Worm (Caenorhabditis elegans) whole organism, young adult: ENCODE data around the gene irld-4.

Experiments
- B0035.1 ChIP-seq: sonication (generic microtip); optimal IDR thresholded peaks from 2 replicates; lab custom pipeline; 2016; ENCODE audit warnings: missing genetic modification characterization, mild to moderate bottlenecking, missing compliant biosample characterization, missing genotype, missing genetic modification reagents
- F10E7.11 ChIP-seq: sonication (generic microtip); optimal IDR thresholded peaks from 2 replicates; lab custom pipeline; 2017; ENCODE audit warnings: mild to moderate bottlenecking, missing genetic modification characterization, moderate library complexity, missing compliant biosample characterization
- F49E8.2 ChIP-seq: sonication (generic microtip); optimal IDR thresholded peaks from 3 replicates; lab custom pipeline; 2017; ENCODE audit warnings: missing genetic modification characterization, mild to moderate bottlenecking, missing compliant biosample characterization, antibody characterized with exemption, moderate library complexity; ENCODE audit not compliant: insufficient read depth
- Y53F4B.3 ChIP-seq: fragments of 200-800 bp; sonication (Bioruptor generic); IDR thresholded peaks from 2 replicates; pipeline ENCODE4 v1.3.6; 2022; ENCODE audit warnings: missing genetic modification reagents, missing genetic modification characterization, missing compliant biosample characterization
- Y53G8AR.9 ChIP-seq: fragments of 200-800 bp; sonication (Bioruptor generic); conservative IDR thresholded peaks from 2 replicates; pipeline ENCODE4 v1.3.6; 2022; ENCODE audit warnings: missing genetic modification reagents, missing genetic modification characterization, missing compliant biosample characterization
- Y67H2A.10 ChIP-seq: fragments of 200-800 bp; sonication (Bioruptor generic); conservative IDR thresholded peaks from 2 replicates; pipeline ENCODE4 v1.3.6; 2022; ENCODE audit warnings: missing genetic modification reagents, missing genetic modification characterization, missing compliant biosample characterization
- Y79H2A.3 ChIP-seq: fragments of 200-800 bp; sonication (Bioruptor generic); conservative IDR thresholded peaks from 2 replicates; pipeline ENCODE4 v1.3.6; 2022; ENCODE audit warnings: missing genetic modification reagents, missing genetic modification characterization, missing compliant biosample characterization
- ZK185.1 ChIP-seq: sonication (generic microtip); optimal IDR thresholded peaks from 2 replicates; lab custom pipeline; 2016; ENCODE audit warnings: mild to moderate bottlenecking, missing genetic modification characterization, missing compliant biosample characterization; ENCODE audit not compliant: poor library complexity, severe bottlenecking
- akir-1 ChIP-seq: fragments of 200-800 bp; sonication (Bioruptor generic); optimal IDR thresholded peaks from 2 replicates; lab custom pipeline; 2018; ENCODE audit warnings: mild to moderate bottlenecking, missing genetic modification characterization, moderate library complexity, missing compliant biosample characterization
- attf-5 ChIP-seq: fragments of 200-800 bp; sonication (Bioruptor generic); optimal IDR thresholded peaks from 2 replicates; lab custom pipeline; 2018; ENCODE audit warnings: mild to moderate bottlenecking, missing genetic modification characterization, missing compliant biosample characterization
- cebp-1 ChIP-seq, 2 experiments: fragments of 200-800 bp in 1 of 2; sonication (Bioruptor generic) in 1 of 2; sonication (generic microtip) in 1 of 2; IDR thresholded peaks in 1 of 2; optimal IDR thresholded peaks in 1 of 2; 2 replicates each; pipeline versions ENCODE4 v1.3.6 to Lab custom; 2017 to 2022; ENCODE audit warnings: missing compliant biosample characterization in 2 of 2, missing genetic modification characterization in 2 of 2, mild to moderate bottlenecking in 1 of 2, missing genetic modification reagents in 1 of 2, moderate library complexity in 1 of 2
- cebp-2 ChIP-seq: fragments of 200-800 bp; sonication (Bioruptor generic); IDR thresholded peaks from 2 replicates; pipeline ENCODE4 v1.3.6; 2022; ENCODE audit warnings: missing genetic modification characterization, missing compliant biosample characterization
- ceh-79 ChIP-seq: sonication (generic microtip); optimal IDR thresholded peaks from 2 replicates; lab custom pipeline; 2017; ENCODE audit warnings: mild to moderate bottlenecking, missing genetic modification characterization, missing compliant biosample characterization
- dox-1 ChIP-seq: fragments of 200-800 bp; sonication (Bioruptor generic); IDR thresholded peaks from 2 replicates; pipeline ENCODE4 v1.3.6; 2022; ENCODE audit warnings: missing genetic modification reagents, missing genetic modification characterization, missing compliant biosample characterization
- efl-1 ChIP-seq: fragments of 150-350 bp; optimal IDR thresholded peaks from 2 replicates; lab custom pipeline; 2014; ENCODE audit warnings: missing biosample characterization, missing genetic modification reagents, missing genetic modification characterization
- egrh-3 ChIP-seq: fragments of 200-800 bp; sonication (Bioruptor generic); IDR thresholded peaks from 2 replicates; pipeline ENCODE4 v1.3.6; 2022; ENCODE audit warnings: missing genetic modification reagents, missing genetic modification characterization, missing compliant biosample characterization
- gei-17 ChIP-seq: fragments of 200-800 bp; sonication (Bioruptor generic); optimal IDR thresholded peaks from 2 replicates; lab custom pipeline; 2018; ENCODE audit warnings: mild to moderate bottlenecking, missing genetic modification characterization, missing compliant biosample characterization
- hsf-1 ChIP-seq: fragments of 200-800 bp; sonication (Bioruptor generic); IDR thresholded peaks from 2 replicates; pipeline ENCODE4 v1.3.6; 2022; ENCODE audit warnings: missing genetic modification reagents, missing genetic modification characterization, missing compliant biosample characterization
- lin-26 ChIP-seq: fragments of 200-800 bp; sonication (Bioruptor generic); IDR thresholded peaks from 2 replicates; pipeline ENCODE4 v1.3.6; 2022; ENCODE audit warnings: missing genetic modification reagents, missing genetic modification characterization, missing compliant biosample characterization
- lin-35 ChIP-seq, 3 experiments: fragments of 150-350 bp in 2 of 3; sonication (generic microtip) in 1 of 3; optimal IDR thresholded peaks; 2 replicates each; lab custom pipeline; 2014 to 2018; ENCODE audit warnings: missing biosample characterization in 3 of 3, missing genetic modification characterization in 3 of 3, missing genetic modification reagents in 3 of 3
- lin-40 ChIP-seq: sonication (generic microtip); optimal IDR thresholded peaks from 2 replicates; lab custom pipeline; 2016; ENCODE audit warnings: missing genetic modification characterization, mild to moderate bottlenecking, missing compliant biosample characterization, missing genotype, missing genetic modification reagents
- madf-3 ChIP-seq: fragments of 200-800 bp; sonication (Bioruptor generic); IDR thresholded peaks from 2 replicates; pipeline ENCODE4 v1.3.6; 2022; ENCODE audit warnings: missing genetic modification reagents, missing genetic modification characterization, missing compliant biosample characterization
- mes-4 ChIP-seq: sonication (generic microtip); optimal IDR thresholded peaks from 2 replicates; lab custom pipeline; 2016; ENCODE audit warnings: missing genotype, missing genetic modification characterization, missing compliant biosample characterization
- nhr-120 ChIP-seq: fragments of 200-800 bp; sonication (Bioruptor generic); IDR thresholded peaks from 2 replicates; pipeline ENCODE4 v1.3.6; 2022; ENCODE audit warnings: missing genetic modification characterization, missing compliant biosample characterization
- nhr-80 ChIP-seq: sonication (generic microtip); optimal IDR thresholded peaks from 2 replicates; lab custom pipeline; 2016; ENCODE audit warnings: missing genetic modification characterization, missing compliant biosample characterization
- nhr-90 ChIP-seq: sonication (generic microtip); optimal IDR thresholded peaks from 2 replicates; lab custom pipeline; 2016; ENCODE audit warnings: missing genotype, mild to moderate bottlenecking, missing genetic modification characterization, missing compliant biosample characterization
- pha-4 ChIP-seq: fragments of 150-350 bp; sonication (generic microtip); optimal IDR thresholded peaks from 2 replicates; lab custom pipeline; 2014; ENCODE audit warnings: missing biosample characterization, missing genetic modification reagents, missing genetic modification characterization
- rcor-1 ChIP-seq: fragments of 200-800 bp; sonication (Bioruptor generic); IDR thresholded peaks from 2 replicates; pipeline ENCODE4 v1.3.6; 2022; ENCODE audit warnings: missing genetic modification reagents, missing genetic modification characterization, missing compliant biosample characterization
- rec-8 ChIP-seq, 2 experiments: sonication (generic microtip); optimal IDR thresholded peaks; 2 replicates each; lab custom pipeline; 2016; ENCODE audit warnings: mild to moderate bottlenecking in 2 of 2, missing genetic modification characterization in 2 of 2, missing genetic modification reagents in 2 of 2, missing genotype in 2 of 2, missing biosample characterization in 1 of 2, missing compliant biosample characterization in 1 of 2, moderate library complexity in 1 of 2
- sea-2 ChIP-seq: fragments of 200-800 bp; sonication (Bioruptor generic); IDR thresholded peaks from 2 replicates; pipeline ENCODE4 v1.3.6; 2022; ENCODE audit warnings: missing genetic modification characterization, missing compliant biosample characterization
- snpc-1.1 ChIP-seq: sonication (generic microtip); optimal IDR thresholded peaks from 2 replicates; lab custom pipeline; 2017; ENCODE audit warnings: missing genetic modification characterization, mild to moderate bottlenecking, missing compliant biosample characterization, antibody characterized with exemption, moderate library complexity, missing genotype, missing genetic modification reagents; ENCODE audit not compliant: insufficient read depth
- snpc-1.3 ChIP-seq: sonication (generic microtip); optimal IDR thresholded peaks from 2 replicates; lab custom pipeline; 2017; ENCODE audit warnings: missing genetic modification characterization, mild to moderate bottlenecking, missing compliant biosample characterization, antibody characterized with exemption, moderate library complexity, missing genotype, missing genetic modification reagents; ENCODE audit not compliant: insufficient read depth
- snpc-4 ChIP-seq, 5 experiments: fragments of 150-350 bp in 1 of 5; sonication (generic microtip) in 4 of 5; optimal IDR thresholded peaks; 2 replicates each; lab custom pipeline; 2014 to 2018; ENCODE audit warnings: missing genetic modification characterization in 5 of 5, missing biosample characterization in 3 of 5, antibody characterized with exemption in 2 of 5, mild to moderate bottlenecking in 2 of 5, missing compliant biosample characterization in 2 of 5, missing genotype in 2 of 5, moderate library complexity in 2 of 5, missing genetic modification reagents in 1 of 5
- tbp1 ChIP-seq: fragments of 200-800 bp; sonication (Bioruptor generic); optimal IDR thresholded peaks from 2 replicates; lab custom pipeline; 2018; ENCODE audit warnings: mild to moderate bottlenecking, missing genetic modification characterization, missing compliant biosample characterization
- tbx-9 ChIP-seq: sonication (generic microtip); optimal IDR thresholded peaks from 2 replicates; lab custom pipeline; 2016; ENCODE audit warnings: borderline replicate concordance, missing genetic modification characterization, inconsistent platforms, missing compliant biosample characterization
- tlf-1 ChIP-seq: fragments of 200-800 bp; sonication (Bioruptor generic); optimal IDR thresholded peaks from 2 replicates; lab custom pipeline; 2018; ENCODE audit warnings: mild to moderate bottlenecking, missing genetic modification characterization, missing compliant biosample characterization
- unc-130 ChIP-seq: sonication (generic microtip); optimal IDR thresholded peaks from 2 replicates; lab custom pipeline; 2016; ENCODE audit warnings: missing genetic modification reagents, missing genetic modification characterization, missing compliant biosample characterization
- ztf-18 ChIP-seq: sonication (generic microtip); optimal IDR thresholded peaks from 2 replicates; lab custom pipeline; 2016; ENCODE audit warnings: missing genotype, mild to moderate bottlenecking, missing genetic modification characterization, missing compliant biosample characterization
- ztf-22 ChIP-seq: fragments of 200-800 bp; sonication (Bioruptor generic); optimal IDR thresholded peaks from 2 replicates; lab custom pipeline; 2018; ENCODE audit warnings: mild to moderate bottlenecking, missing genetic modification characterization, moderate library complexity, missing compliant biosample characterization
- ztf-25 ChIP-seq: fragments of 200-800 bp; sonication (Bioruptor generic); IDR thresholded peaks from 2 replicates; pipeline ENCODE4 v1.3.6; 2022; ENCODE audit warnings: missing genetic modification reagents, missing genetic modification characterization, missing compliant biosample characterization
- ztf-3 ChIP-seq: fragments of 200-800 bp; sonication (Bioruptor generic); optimal IDR thresholded peaks from 2 replicates; lab custom pipeline; 2018; ENCODE audit warnings: mild to moderate bottlenecking, missing genetic modification characterization, missing compliant biosample characterization

irld-4 gene

DNA sequence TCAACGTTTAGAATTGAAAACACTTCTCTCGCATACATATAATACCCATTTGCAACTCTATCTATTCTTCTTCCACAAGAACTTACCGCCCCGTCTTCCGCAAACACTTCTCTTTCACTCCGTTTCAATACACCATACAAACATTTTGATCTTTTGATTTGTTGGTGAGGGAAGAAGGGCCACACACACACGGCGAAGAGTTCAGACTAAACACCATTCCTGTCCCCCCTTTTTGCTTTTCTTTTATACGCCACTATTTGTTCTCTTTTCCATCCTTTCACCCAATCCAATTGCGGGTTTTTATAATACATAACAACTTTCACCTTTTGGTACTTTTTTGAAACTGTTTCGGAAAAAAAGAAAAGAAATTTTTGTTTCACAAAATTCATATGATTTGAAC is 27.8 kb upstream of the irld-4 start:
- TF ChIP-seq Y53G8AR.9 (GFP tag; lab: Robert Waterston, UW) (no peak), unc-130 (GFP tag; lab: Kevin White, UChicago) (no peak), gei-17 (no peak), tbx-9 (tag; lab: Kevin White, UChicago) (no peak), ztf-3 (GFP tag; lab: Kevin White, UChicago) (no peak), Y53F4B.3 (GFP tag; lab: Robert Waterston, UW) (no peak), nhr-90 (tag; lab: Kevin White, UChicago) (no peak), ztf-22 (GFP tag; lab: Kevin White, UChicago) (no peak), lin-40 (tag; lab: Kevin White, UChicago) (no peak), pha-4 (tag; lab: Kevin White, UChicago) (no peak), tbp1 (GFP tag; lab: Kevin White, UChicago) (no peak), ZK185.1 (tag; lab: Kevin White, UChicago) (no peak), ztf-18 (tag; lab: Kevin White, UChicago) (no peak), ceh-79 (tag; lab: Kevin White, UChicago) (no peak)
- TF ChIP-seq, all 124 proteins: peak for 0

- TF ChIP-seq F10E7.11 (no peak), ztf-25 (GFP tag; lab: Robert Waterston, UW) (no peak), lin-35 (GFP tag; optimal IDR thresholded peaks at IDR 0.05; lab: Kevin White, UChicago) (no peak), akir-1 (no peak), Y53F4B.3 (GFP tag; lab: Robert Waterston, UW) (no peak), madf-3 (GFP tag; lab: Robert Waterston, UW) (no peak), nhr-90 (tag; lab: Kevin White, UChicago) (no peak), snpc-1.1 (tag; lab: Kevin White, UChicago) (no peak)
- TF ChIP-seq, all 124 proteins: peak for 0
Observed at ce11 chrIV:14606469-14606868, 26.4 kb upstream of the irld-4 start.

ce11 chrIV:14608605-14609004 is 24.3 kb upstream of the irld-4 start:
- TF ChIP-seq snpc-4 (GFP tag; optimal IDR thresholded peaks at IDR 0.05; lab: Kevin White, UChicago): no peak
- TF ChIP-seq snpc-4 (tag; optimal IDR thresholded peaks at IDR 0.05; lab: Kevin White, UChicago): peak in 1 of 4 experiments; percentile 55
- TF ChIP-seq cebp-2 (GFP tag; lab: Robert Waterston, UW): no peak
- no peak for TF ChIP-seq attf-5
- no peak for TF ChIP-seq Y53G8AR.9 (GFP tag; lab: Robert Waterston, UW)
- TF ChIP-seq dox-1 (GFP tag; lab: Robert Waterston, UW): no peak
- no peak for TF ChIP-seq rec-8 (tag; optimal IDR thresholded peaks at IDR 0.05; lab: Kevin White, UChicago)
- no peak for TF ChIP-seq tlf-1

DNA sequence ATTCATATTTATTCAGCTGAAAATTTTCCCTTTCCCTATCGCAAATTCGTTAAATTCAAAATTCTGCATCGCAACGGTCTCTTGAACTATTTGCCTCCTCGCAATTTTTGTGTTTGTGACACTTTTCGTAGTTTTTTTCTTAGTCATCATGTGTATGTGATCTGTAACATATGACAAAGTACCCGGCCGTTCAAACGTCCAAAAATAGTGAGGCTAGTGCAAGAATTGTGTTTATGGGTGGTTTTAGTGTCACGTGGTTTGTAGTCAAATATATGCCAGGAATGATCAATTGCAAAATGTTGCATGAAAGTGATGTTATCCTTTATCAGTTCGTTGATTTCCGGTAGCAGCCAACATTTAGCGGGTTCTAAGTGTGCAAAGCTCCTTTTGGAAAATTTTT is 23.1 kb upstream of the irld-4 start:
- TF ChIP-seq F49E8.2: no peak
- TF ChIP-seq pha-4 (tag; lab: Kevin White, UChicago): peak; percentile 49
- TF ChIP-seq snpc-1.3 (tag; lab: Kevin White, UChicago): no peak
- peak; percentile 27; the same call in 1 of the 2 replicates for TF ChIP-seq lin-26 (GFP tag; lab: Robert Waterston, UW)
- no peak for TF ChIP-seq hsf-1 (GFP tag; lab: Robert Waterston, UW)
- peak; percentile 59 for TF ChIP-seq nhr-80
- TF ChIP-seq cebp-1 (GFP tag; IDR thresholded peaks at IDR 0.05; lab: Robert Waterston, UW): no peak
- TF ChIP-seq cebp-1 (tag; optimal IDR thresholded peaks at IDR 0.05; lab: Kevin White, UChicago): peak; percentile 50
- TF ChIP-seq Y67H2A.10: no peak
- no peak for TF ChIP-seq efl-1 (GFP tag; lab: Kevin White, UChicago)
- TF ChIP-seq B0035.1: no peak
- TF ChIP-seq ZK185.1 (tag; lab: Kevin White, UChicago): no peak
- TF ChIP-seq rcor-1 (GFP tag; lab: Robert Waterston, UW): no peak
- TF ChIP-seq mes-4: no peak
- TF ChIP-seq egrh-3 (GFP tag; lab: Robert Waterston, UW): no peak
- no peak for TF ChIP-seq Y79H2A.3 (GFP tag; lab: Robert Waterston, UW)
- TF ChIP-seq gei-17: no peak
- TF ChIP-seq sea-2 (GFP tag; lab: Robert Waterston, UW): no peak
- no peak for TF ChIP-seq nhr-120 (GFP tag; lab: Robert Waterston, UW)
- TF ChIP-seq nhr-90 (tag; lab: Kevin White, UChicago): no peak
